Fruit fly (Drosophila melanogaster) whole organism, embryonic: Measurements from ENCODE around the gene CG14882.

Experiments used
- CG10147 ChIP-seq: fragments of 200-800 bp; sonication (Bioruptor generic); optimal IDR thresholded peaks from 2 replicates; lab custom pipeline; 2019; ENCODE audit warnings: missing biosample characterization, mild to moderate bottlenecking, missing genetic modification characterization, moderate library complexity
- CG10321 ChIP-seq: fragments of 200-800 bp; sonication (Bioruptor generic); IDR thresholded peaks from 2 replicates; pipeline ENCODE4 v1.3.6; 2022; ENCODE audit warnings: missing biosample characterization, missing genetic modification characterization
- CG13775 ChIP-seq: fragments of 200-800 bp; sonication (Bioruptor generic); optimal IDR thresholded peaks from 3 replicates; lab custom pipeline; 2017; ENCODE audit warnings: missing biosample characterization, mild to moderate bottlenecking, missing genetic modification characterization
- CG16813 ChIP-seq: fragments of 200-800 bp; sonication (Bioruptor generic); IDR thresholded peaks from 3 replicates; pipeline ENCODE4 v1.3.6; 2022; ENCODE audit warnings: missing biosample characterization, missing genetic modification characterization; ENCODE audit not compliant: partially characterized antibody
- CG18619 ChIP-seq: fragments of 200-800 bp; sonication (Bioruptor generic); optimal IDR thresholded peaks from 3 replicates; lab custom pipeline; 2017; ENCODE audit warnings: missing biosample characterization, mild to moderate bottlenecking, missing genetic modification characterization
- CG30431 ChIP-seq: fragments of 200-800 bp; sonication (Bioruptor generic); optimal IDR thresholded peaks from 2 replicates; lab custom pipeline; 2017; ENCODE audit warnings: missing biosample characterization, missing genetic modification characterization
- CG3847 ChIP-seq: fragments of 200-800 bp; sonication (Bioruptor generic); IDR thresholded peaks from 2 replicates; pipeline ENCODE4 v1.3.6; 2022; ENCODE audit warnings: missing biosample characterization, missing genetic modification characterization
- CG3995 ChIP-seq: fragments of 200-800 bp; sonication (Bioruptor generic); optimal IDR thresholded peaks from 3 replicates; lab custom pipeline; 2016; ENCODE audit warnings: missing biosample characterization, missing genetic modification characterization
- CG4282 ChIP-seq: fragments of 200-800 bp; sonication (Bioruptor generic); optimal IDR thresholded peaks from 2 replicates; lab custom pipeline; 2016; ENCODE audit warnings: missing biosample characterization, missing genetic modification characterization
- CG4360 ChIP-seq: fragments of 200-800 bp; sonication (Bioruptor generic); IDR thresholded peaks from 2 replicates; pipeline ENCODE4 v1.3.6; 2022; ENCODE audit warnings: missing biosample characterization, missing genetic modification characterization
- CG4707 ChIP-seq: fragments of 200-800 bp; sonication (Bioruptor generic); optimal IDR thresholded peaks from 2 replicates; lab custom pipeline; 2018; ENCODE audit warnings: missing biosample characterization, mild to moderate bottlenecking, missing genetic modification characterization, moderate library complexity
- CG6175 ChIP-seq: fragments of 200-800 bp; sonication (Bioruptor generic); IDR thresholded peaks from 3 replicates; pipeline ENCODE4 v1.3.6; 2022; ENCODE audit warnings: missing biosample characterization, missing genetic modification characterization
- CG6654 ChIP-seq: fragments of 200-800 bp; sonication (Bioruptor generic); optimal IDR thresholded peaks from 2 replicates; lab custom pipeline; 2017; ENCODE audit warnings: missing biosample characterization, mild to moderate bottlenecking, missing genetic modification characterization
- CG6689 ChIP-seq: fragments of 200-800 bp; sonication (Bioruptor generic); IDR thresholded peaks from 2 replicates; pipeline ENCODE4 v1.3.6; 2022; ENCODE audit warnings: missing biosample characterization, missing genetic modification characterization
- CG7357 ChIP-seq: fragments of 200-800 bp; sonication (Bioruptor generic); IDR thresholded peaks from 3 replicates; pipeline ENCODE4 v1.3.6; 2022; ENCODE audit warnings: missing biosample characterization, missing genetic modification characterization
- CHES-1-like ChIP-seq: fragments of 200-800 bp; sonication (Bioruptor generic); optimal IDR thresholded peaks from 2 replicates; lab custom pipeline; 2016; ENCODE audit warnings: missing biosample characterization, missing genetic modification characterization
- Chrac-16 ChIP-seq: fragments of 200-800 bp; sonication (Bioruptor generic); optimal IDR thresholded peaks from 3 replicates; lab custom pipeline; 2016; ENCODE audit warnings: missing biosample characterization, missing genetic modification characterization
- Dek ChIP-seq: fragments of 200-800 bp; sonication (Bioruptor generic); optimal IDR thresholded peaks from 3 replicates; lab custom pipeline; 2019; ENCODE audit warnings: missing biosample characterization, mild to moderate bottlenecking, missing genetic modification characterization, moderate library complexity
- ERR ChIP-seq: fragments of 200-800 bp; sonication (Bioruptor generic); optimal IDR thresholded peaks from 2 replicates; lab custom pipeline; 2016; ENCODE audit warnings: missing biosample characterization, missing genetic modification characterization
- Ets97D ChIP-seq: fragments of 200-800 bp; sonication (Bioruptor generic); optimal IDR thresholded peaks from 3 replicates; lab custom pipeline; 2016; ENCODE audit warnings: missing biosample characterization, missing genetic modification characterization
- HLH4C ChIP-seq: fragments of 200-800 bp; sonication (Bioruptor generic); IDR thresholded peaks from 3 replicates; pipeline ENCODE4 v1.3.6; 2022; ENCODE audit warnings: missing biosample characterization, missing genetic modification characterization; ENCODE audit not compliant: partially characterized antibody
- Hmx ChIP-seq: fragments of 200-800 bp; sonication (Bioruptor generic); optimal IDR thresholded peaks from 2 replicates; lab custom pipeline; 2016; ENCODE audit warnings: missing biosample characterization, missing genetic modification characterization
- MBD-R2 ChIP-seq: fragments of 200-800 bp; sonication (Bioruptor generic); IDR thresholded peaks from 2 replicates; pipeline ENCODE4 v1.3.6; 2022; ENCODE audit warnings: missing biosample characterization, missing genetic modification characterization
- Nf-YA ChIP-seq: fragments of 200-800 bp; sonication (Bioruptor generic); IDR thresholded peaks from 2 replicates; pipeline ENCODE4 v1.3.6; 2022; ENCODE audit warnings: missing biosample characterization, missing genetic modification characterization
- Poxn ChIP-seq: fragments of 200-800 bp; sonication (Bioruptor generic); IDR thresholded peaks from 2 replicates; pipeline ENCODE4 v1.3.6; 2022; ENCODE audit warnings: missing biosample characterization, missing genetic modification characterization
- Sry-β ChIP-seq: fragments of 200-800 bp; sonication (Bioruptor generic); optimal IDR thresholded peaks from 2 replicates; lab custom pipeline; 2018; ENCODE audit warnings: missing biosample characterization, mild to moderate bottlenecking, missing genetic modification characterization, moderate library complexity
- TFAM ChIP-seq: fragments of 200-800 bp; sonication (Bioruptor generic); optimal IDR thresholded peaks from 2 replicates; lab custom pipeline; 2017; ENCODE audit warnings: missing biosample characterization, missing genetic modification characterization, inconsistent platforms
- ap ChIP-seq: fragments of 200-800 bp; sonication (Bioruptor generic); IDR thresholded peaks from 2 replicates; pipeline ENCODE4 v1.3.6; 2022; ENCODE audit warnings: missing biosample characterization, missing genetic modification characterization
- crc ChIP-seq: fragments of 200-800 bp; sonication (Bioruptor generic); optimal IDR thresholded peaks from 2 replicates; lab custom pipeline; 2016; ENCODE audit warnings: missing biosample characterization, missing genetic modification characterization
- crol ChIP-seq: fragments of 200-800 bp; sonication (Bioruptor generic); IDR thresholded peaks from 2 replicates; pipeline ENCODE4 v1.3.6; 2022; ENCODE audit warnings: missing biosample characterization, missing genetic modification characterization
- cwo ChIP-seq: fragments of 200-800 bp; sonication (Bioruptor generic); optimal IDR thresholded peaks from 3 replicates; lab custom pipeline; 2017; ENCODE audit warnings: missing biosample characterization, missing genetic modification characterization, mild to moderate bottlenecking, moderate library complexity, missing genetic modification reagents
- dati ChIP-seq: fragments of 200-800 bp; sonication (Bioruptor generic); IDR thresholded peaks from 2 replicates; pipeline ENCODE4 v1.3.6; 2022; ENCODE audit warnings: missing biosample characterization, missing genetic modification characterization
- dimm ChIP-seq: fragments of 200-800 bp; sonication (Bioruptor generic); IDR thresholded peaks from 2 replicates; pipeline ENCODE4 v1.3.6; 2022; ENCODE audit warnings: missing biosample characterization, missing genetic modification characterization
- emc ChIP-seq: fragments of 200-800 bp; sonication (Bioruptor generic); optimal IDR thresholded peaks from 2 replicates; lab custom pipeline; 2016; ENCODE audit warnings: missing biosample characterization, missing genetic modification characterization
- eve ChIP-seq, 2 experiments: fragments of >200 bp; optimal IDR thresholded peaks; 2 replicates each; lab custom pipeline; 2017; ENCODE audit warnings: missing biosample characterization in 2 of 2, missing genetic modification characterization in 2 of 2
- eyg ChIP-seq: fragments of 200-800 bp; sonication (Bioruptor generic); optimal IDR thresholded peaks from 3 replicates; lab custom pipeline; 2016; ENCODE audit warnings: missing biosample characterization, missing genetic modification characterization
- fd64A ChIP-seq: fragments of 200-800 bp; sonication (Bioruptor generic); optimal IDR thresholded peaks from 3 replicates; lab custom pipeline; 2018; ENCODE audit warnings: missing biosample characterization, mild to moderate bottlenecking, missing genetic modification characterization
- gro ChIP-seq: fragments of 200-800 bp; sonication (Bioruptor generic); optimal IDR thresholded peaks from 2 replicates; lab custom pipeline; 2016; ENCODE audit warnings: missing biosample characterization, missing genetic modification characterization
- inv ChIP-seq: fragments of 200-800 bp; sonication (Bioruptor generic); IDR thresholded peaks from 2 replicates; pipeline ENCODE4 v1.3.6; 2022; ENCODE audit warnings: missing biosample characterization, missing genetic modification characterization; ENCODE audit not compliant: partially characterized antibody
- jumu ChIP-seq: fragments of 200-800 bp; sonication (Bioruptor generic); optimal IDR thresholded peaks from 3 replicates; lab custom pipeline; 2016; ENCODE audit warnings: missing biosample characterization, missing genetic modification characterization
- lbe ChIP-seq: fragments of 200-800 bp; sonication (Bioruptor generic); optimal IDR thresholded peaks from 2 replicates; lab custom pipeline; 2016; ENCODE audit warnings: missing biosample characterization, mild to moderate bottlenecking, missing genetic modification characterization
- mam ChIP-seq: fragments of 200-800 bp; sonication (Bioruptor generic); optimal IDR thresholded peaks from 3 replicates; lab custom pipeline; 2016; ENCODE audit warnings: missing biosample characterization, missing genetic modification characterization
- oc ChIP-seq: fragments of 200-800 bp; sonication (Bioruptor generic); optimal IDR thresholded peaks from 2 replicates; lab custom pipeline; 2018; ENCODE audit warnings: missing biosample characterization, mild to moderate bottlenecking, missing genetic modification characterization, moderate library complexity
- pros ChIP-seq: fragments of 200-800 bp; sonication (Bioruptor generic); optimal IDR thresholded peaks from 3 replicates; lab custom pipeline; 2019; ENCODE audit warnings: missing biosample characterization, mild to moderate bottlenecking, missing genetic modification characterization, moderate library complexity
- ro ChIP-seq: fragments of 200-800 bp; sonication (Bioruptor generic); IDR thresholded peaks from 2 replicates; pipeline ENCODE4 v1.3.6; 2022; ENCODE audit warnings: missing biosample characterization, missing genetic modification characterization
- sc ChIP-seq, 3 experiments: fragments of >200 bp in 2 of 3; fragments of 200-800 bp in 1 of 3; sonication (Bioruptor generic) in 1 of 3; optimal IDR thresholded peaks; 2 replicates in 2 of 3; 3 replicates in 1 of 3; lab custom pipeline; 2017; ENCODE audit warnings: mild to moderate bottlenecking in 1 of 3, missing biosample characterization in 1 of 3, missing genetic modification characterization in 1 of 3, missing genetic modification reagents in 1 of 3
- slbo ChIP-seq: fragments of 200-800 bp; sonication (Bioruptor generic); IDR thresholded peaks from 2 replicates; pipeline ENCODE4 v1.3.6; 2022; ENCODE audit warnings: missing biosample characterization, missing genetic modification characterization
- tin ChIP-seq: fragments of 200-800 bp; sonication (Bioruptor generic); optimal IDR thresholded peaks from 3 replicates; lab custom pipeline; 2016; ENCODE audit warnings: missing biosample characterization, missing genetic modification characterization
- usp ChIP-seq: fragments of >200 bp; optimal IDR thresholded peaks from 2 replicates; lab custom pipeline; 2017; ENCODE audit warnings: missing biosample characterization, missing genetic modification characterization
- wdn ChIP-seq: fragments of 200-800 bp; sonication (Bioruptor generic); IDR thresholded peaks from 2 replicates; pipeline ENCODE4 v1.3.6; 2022; ENCODE audit warnings: missing biosample characterization, missing genetic modification characterization
- zf30C ChIP-seq: fragments of 200-800 bp; sonication (Bioruptor generic); optimal IDR thresholded peaks from 3 replicates; lab custom pipeline; 2018; ENCODE audit warnings: missing biosample characterization, mild to moderate bottlenecking, missing genetic modification characterization

CG14882 gene

dm6 chr3R:16442937-16443336, at the start of gene CG14882, which contains the start of gene Ttc1 (continued):
- TF ChIP-seq CG6654 = peak; percentile 22
- peak; percentile 67; the same call in 1 of the 3 replicates for TF ChIP-seq CG6175 (GFP tag; lab: Robert Waterston, UW)
- TF ChIP-seq CG10147 (GFP tag; lab: Kevin White, UChicago) = peak; percentile 58
- TF ChIP-seq Hmx (GFP tag; lab: Kevin White, UChicago) = peak; percentile 59
- TF ChIP-seq jumu = peak; percentile 83
- TF ChIP-seq CG10321 (GFP tag; lab: Robert Waterston, UW) = peak; percentile 73
- peak; percentile 84 for TF ChIP-seq wdn (GFP tag; lab: Robert Waterston, UW)
- peak; percentile 73 for TF ChIP-seq lbe (GFP tag; lab: Kevin White, UChicago)
- no peak for TF ChIP-seq sc (optimal IDR thresholded peaks at IDR 0.05; lab: Kevin White, UChicago)
- TF ChIP-seq sc (GFP tag; optimal IDR thresholded peaks at IDR 0.05; lab: Kevin White, UChicago) = peak; percentile 61
- 0 out of 2 replicates have a peak, but pooled peaks have one; percentile 23 for TF ChIP-seq crol
- no peak for TF ChIP-seq zf30C
- peak; percentile 84 for TF ChIP-seq mam
- peak; percentile 91 for TF ChIP-seq CG3847
- no peak for TF ChIP-seq eve (GFP tag; optimal IDR thresholded peaks at IDR 0.05; lab: Kevin White, UChicago)
- TF ChIP-seq CG3995 = peak; percentile 66
- no peak; the same call in 1 of the 2 replicates for TF ChIP-seq ro (GFP tag; lab: Robert Waterston, UW)
- TF ChIP-seq HLH4C (GFP tag; lab: Robert Waterston, UW) = peak; percentile 56; the same call in 2 of the 3 replicates
- TF ChIP-seq dimm (GFP tag; lab: Robert Waterston, UW) = peak; percentile 85
- peak; percentile 56 for TF ChIP-seq eyg (GFP tag; lab: Kevin White, UChicago)
- TF ChIP-seq CHES-1-like (GFP tag; lab: Kevin White, UChicago) = peak; percentile 88
- peak; percentile 91 for TF ChIP-seq gro
- TF ChIP-seq inv (GFP tag; lab: Robert Waterston, UW) = 0 out of 2 replicates have a peak, but pooled peaks have one; percentile 30
- peak; percentile 54 for TF ChIP-seq CG4707 (GFP tag; lab: Kevin White, UChicago)
- peak; percentile 95 for TF ChIP-seq slbo (GFP tag; lab: Robert Waterston, UW)
- TF ChIP-seq pros = no peak
- peak; percentile 85 for TF ChIP-seq CG13775
- peak; percentile 79 for TF ChIP-seq ERR (GFP tag; lab: Kevin White, UChicago)
- TF ChIP-seq oc (tag; lab: Kevin White, UChicago) = no peak
- TF ChIP-seq crc (GFP tag; lab: Kevin White, UChicago) = peak; percentile 61
- no peak for TF ChIP-seq fd64A
- peak; percentile 73 for TF ChIP-seq Dek (tag; lab: Kevin White, UChicago)
- peak; percentile 84 for TF ChIP-seq Chrac-16 (GFP tag; lab: Kevin White, UChicago)
- TF ChIP-seq MBD-R2 (GFP tag; lab: Robert Waterston, UW) = peak; percentile 93
- TF ChIP-seq emc (GFP tag; lab: Kevin White, UChicago) = peak; percentile 63
- no peak for TF ChIP-seq Nf-YA (GFP tag; lab: Robert Waterston, UW)
- peak; percentile 33 for TF ChIP-seq Sry-β
- TF ChIP-seq TFAM = peak; percentile 1
- peak; percentile 68 for TF ChIP-seq cwo (GFP tag; lab: Kevin White, UChicago)
- TF ChIP-seq CG16813 (GFP tag; lab: Robert Waterston, UW) = peak; percentile 43; the same call in 2 of the 3 replicates
- no peak for TF ChIP-seq usp (GFP tag; lab: Kevin White, UChicago)
- TF ChIP-seq tin = peak; percentile 67
- TF ChIP-seq ap (GFP tag; lab: Robert Waterston, UW) = peak; percentile 89
- peak; percentile 76 for TF ChIP-seq Poxn (GFP tag; lab: Robert Waterston, UW)
- TF ChIP-seq CG18619 = peak; percentile 72
- TF ChIP-seq CG7357 (GFP tag; lab: Robert Waterston, UW) = no peak
- peak; percentile 89 for TF ChIP-seq Ets97D (GFP tag; lab: Kevin White, UChicago)
- peak; percentile 93 for TF ChIP-seq CG6689
- TF ChIP-seq dati (GFP tag; lab: Robert Waterston, UW) = no peak
- peak; percentile 45; the same call in 1 of the 2 replicates for TF ChIP-seq CG4360 (GFP tag; lab: Robert Waterston, UW)
- TF ChIP-seq CG4282 (GFP tag; lab: Kevin White, UChicago) = peak; percentile 72
- peak; percentile 49 for TF ChIP-seq CG30431 (GFP tag; lab: Kevin White, UChicago)
